Worm (Caenorhabditis elegans) whole organism, mixed stage, embryonic: ENCODE data around the gene srbc-23.

Experiments
- blmp-1 ChIP-seq: fragments of 150-350 bp; optimal IDR thresholded peaks from 2 replicates; lab custom pipeline; 2014; ENCODE audit warnings: missing biosample characterization, missing genetic modification characterization
- ces-1 ChIP-seq: fragments of 150-350 bp; optimal IDR thresholded peaks from 2 replicates; lab custom pipeline; 2014; ENCODE audit warnings: missing biosample characterization, missing genetic modification reagents, missing genetic modification characterization
- elt-1 ChIP-seq: sonication (generic microtip); optimal IDR thresholded peaks from 2 replicates; lab custom pipeline; 2017; ENCODE audit warnings: missing genetic modification characterization, mild to moderate bottlenecking, missing compliant biosample characterization, antibody characterized with exemption, moderate library complexity, borderline replicate concordance; ENCODE audit not compliant: insufficient read depth
- lin-13 ChIP-seq: fragments of 150-350 bp; optimal IDR thresholded peaks from 2 replicates; lab custom pipeline; 2014; ENCODE audit warnings: missing biosample characterization, missing genetic modification characterization
- lsy-2 ChIP-seq: fragments of 150-350 bp; optimal IDR thresholded peaks from 2 replicates; lab custom pipeline; 2014; ENCODE audit warnings: missing biosample characterization, missing genetic modification characterization
- nhr-28 ChIP-seq: fragments of 150-350 bp; optimal IDR thresholded peaks from 2 replicates; lab custom pipeline; 2014; ENCODE audit warnings: missing biosample characterization, missing genetic modification characterization
- pha-4 ChIP-seq: fragments of 150-350 bp; optimal IDR thresholded peaks from 2 replicates; lab custom pipeline; 2018; ENCODE audit warnings: missing biosample characterization, missing genetic modification reagents, missing genetic modification characterization
- sem-2 ChIP-seq: fragments of 200-800 bp; sonication (Bioruptor generic); optimal IDR thresholded peaks from 2 replicates; lab custom pipeline; 2018; ENCODE audit warnings: mild to moderate bottlenecking, missing genetic modification characterization, missing compliant biosample characterization
- tbx-8 ChIP-seq: fragments of 200-800 bp; sonication (Bioruptor generic); optimal IDR thresholded peaks from 2 replicates; lab custom pipeline; 2018; ENCODE audit warnings: mild to moderate bottlenecking, missing genetic modification characterization, moderate library complexity, missing compliant biosample characterization
- unc-62 ChIP-seq: fragments of 150-350 bp; optimal IDR thresholded peaks from 2 replicates; lab custom pipeline; 2014; ENCODE audit warnings: missing biosample characterization, missing genetic modification reagents, missing genetic modification characterization

DNA sequence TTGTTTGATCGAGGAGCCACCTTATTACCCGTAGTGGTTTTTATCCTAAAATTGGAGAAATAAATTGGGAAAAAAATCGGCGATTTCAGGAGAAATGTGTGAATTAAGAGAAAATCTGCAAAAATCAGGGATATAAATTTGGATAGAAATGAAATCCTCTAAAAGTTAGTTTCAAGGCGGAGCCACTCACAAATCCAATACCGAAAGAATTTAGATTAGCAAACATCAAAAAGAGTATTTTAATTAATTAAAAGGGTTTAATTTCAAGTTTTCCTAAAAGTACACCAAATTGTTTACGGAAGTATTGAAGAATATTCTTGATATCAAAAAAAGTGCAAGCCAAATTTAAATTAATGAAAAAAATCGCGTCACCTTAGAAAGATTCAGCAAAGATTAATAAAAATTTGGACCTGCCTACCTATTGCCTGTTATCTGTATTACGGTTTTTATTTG is 31.4 kb upstream of the srbc-23 start, which contains the start of gene F22F7.8:
- TF ChIP-seq nhr-28: no peak
- no peak for TF ChIP-seq pha-4 (tag; lab: Kevin White, UChicago)
- no peak for TF ChIP-seq sem-2 (GFP tag; lab: Kevin White, UChicago)
- TF ChIP-seq elt-1 (tag; lab: Kevin White, UChicago): no peak
- no peak for TF ChIP-seq ces-1
- TF ChIP-seq lsy-2: no peak
- no peak for TF ChIP-seq unc-62 (GFP tag; lab: Kevin White, UChicago)
- TF ChIP-seq tbx-8 (GFP tag; lab: Kevin White, UChicago): no peak
- no peak for TF ChIP-seq blmp-1 (tag; lab: Kevin White, UChicago)
- TF ChIP-seq lin-13 (tag; lab: Kevin White, UChicago): no peak
